Worm (Caenorhabditis elegans) whole organism, L1 larva: ENCODE measurements around the gene spc-1.
A peak's percentile ranks its signal among the peaks of the same experiment; 100 is the strongest.

Experiments
- C04F5.9 ChIP-seq: sonication (generic microtip); optimal IDR thresholded peaks from 2 replicates; lab custom pipeline; 2016; ENCODE audit warnings: missing genetic modification characterization, missing compliant biosample characterization
- F16B12.6 ChIP-seq: fragments of 150-350 bp; optimal IDR thresholded peaks from 2 replicates; lab custom pipeline; 2014; ENCODE audit warnings: missing biosample characterization, missing genetic modification characterization
- aha-1 ChIP-seq: fragments of 150-350 bp; optimal IDR thresholded peaks from 2 replicates; lab custom pipeline; 2014; ENCODE audit warnings: missing biosample characterization, missing genetic modification characterization
- aly-2 ChIP-seq: fragments of 150-350 bp; optimal IDR thresholded peaks from 2 replicates; lab custom pipeline; 2014; ENCODE audit warnings: missing biosample characterization, missing genetic modification characterization
- ceh-8 ChIP-seq: fragments of 200-800 bp; sonication (Bioruptor generic); optimal IDR thresholded peaks from 2 replicates; lab custom pipeline; 2018; ENCODE audit warnings: mild to moderate bottlenecking, missing genetic modification characterization, moderate library complexity, missing compliant biosample characterization
- ceh-88 ChIP-seq: fragments of 200-800 bp; sonication (Bioruptor generic); IDR thresholded peaks from 2 replicates; pipeline ENCODE4 v1.3.6; 2022; ENCODE audit warnings: missing genetic modification characterization, missing compliant biosample characterization
- dsc-1 ChIP-seq: sonication (generic microtip); optimal IDR thresholded peaks from 2 replicates; lab custom pipeline; 2016; ENCODE audit warnings: mild to moderate bottlenecking, missing genetic modification characterization, missing compliant biosample characterization
- efl-3 ChIP-seq: fragments of 200-800 bp; sonication (Bioruptor generic); optimal IDR thresholded peaks from 2 replicates; lab custom pipeline; 2018; ENCODE audit warnings: mild to moderate bottlenecking, missing genetic modification characterization, missing compliant biosample characterization
- egl-27 ChIP-seq, 2 experiments: fragments of 150-350 bp in 1 of 2; sonication (generic microtip); optimal IDR thresholded peaks; 3 replicates each; lab custom pipeline; 2017 to 2018; ENCODE audit warnings: missing biosample characterization in 2 of 2, missing genetic modification characterization in 2 of 2, missing genetic modification reagents in 2 of 2
- elt-2 ChIP-seq: sonication (generic microtip); optimal IDR thresholded peaks from 2 replicates; lab custom pipeline; 2016; ENCODE audit warnings: missing genetic modification characterization, mild to moderate bottlenecking, inconsistent platforms, missing compliant biosample characterization, missing genetic modification reagents
- elt-3 ChIP-seq, 6 experiments: fragments of 150-350 bp in 1 of 6; sonication (generic microtip); optimal IDR thresholded peaks; 2 replicates each; lab custom pipeline; 2017 to 2018; ENCODE audit warnings: missing biosample characterization in 6 of 6, missing genetic modification characterization in 6 of 6, inconsistent platforms in 1 of 6
- ets-5 ChIP-seq: fragments of 200-800 bp; sonication (Bioruptor generic); IDR thresholded peaks from 2 replicates; pipeline ENCODE4 v1.3.6; 2022; ENCODE audit warnings: missing genetic modification characterization, missing compliant biosample characterization
- fkh-10 ChIP-seq: sonication (generic microtip); optimal IDR thresholded peaks from 2 replicates; lab custom pipeline; 2017; ENCODE audit warnings: missing biosample characterization, missing genetic modification reagents, missing genetic modification characterization
- fkh-4 ChIP-seq: sonication (generic microtip); optimal IDR thresholded peaks from 2 replicates; lab custom pipeline; 2016; ENCODE audit warnings: missing compliant biosample characterization, missing genetic modification characterization, borderline replicate concordance
- fkh-8 ChIP-seq: sonication (generic microtip); optimal IDR thresholded peaks from 2 replicates; lab custom pipeline; 2016; ENCODE audit warnings: mild to moderate bottlenecking, missing genetic modification characterization, missing compliant biosample characterization
- hlh-17 ChIP-seq: fragments of 200-800 bp; sonication (Bioruptor generic); optimal IDR thresholded peaks from 2 replicates; lab custom pipeline; 2018; ENCODE audit warnings: missing genetic modification characterization, mild to moderate bottlenecking, missing compliant biosample characterization, moderate library complexity, borderline replicate concordance
- hlh-4 ChIP-seq: sonication (generic microtip); optimal IDR thresholded peaks from 2 replicates; lab custom pipeline; 2016; ENCODE audit warnings: mild to moderate bottlenecking, missing genetic modification characterization, missing compliant biosample characterization
- hpl-2 ChIP-seq: fragments of 150-350 bp; optimal IDR thresholded peaks from 2 replicates; lab custom pipeline; 2014; ENCODE audit warnings: missing biosample characterization, missing genetic modification reagents, missing genetic modification characterization
- irx-1 ChIP-seq: sonication (generic microtip); optimal IDR thresholded peaks from 2 replicates; lab custom pipeline; 2016; ENCODE audit warnings: missing genetic modification characterization, missing compliant biosample characterization
- lin-13 ChIP-seq: fragments of 150-350 bp; optimal IDR thresholded peaks from 2 replicates; lab custom pipeline; 2014; ENCODE audit warnings: missing biosample characterization, missing genetic modification reagents, missing genetic modification characterization
- lin-14 ChIP-seq: fragments of 200-800 bp; sonication (Bioruptor generic); optimal IDR thresholded peaks from 2 replicates; lab custom pipeline; 2018; ENCODE audit warnings: mild to moderate bottlenecking, missing genetic modification characterization, moderate library complexity, missing compliant biosample characterization
- lin-35 ChIP-seq, 2 experiments: fragments of 150-350 bp; optimal IDR thresholded peaks; 2 replicates each; lab custom pipeline; 2014; ENCODE audit warnings: missing biosample characterization in 2 of 2, missing genetic modification characterization in 2 of 2, missing genetic modification reagents in 2 of 2
- lin-39 ChIP-seq: fragments of 150-350 bp; optimal IDR thresholded peaks from 2 replicates; lab custom pipeline; 2014; ENCODE audit warnings: missing biosample characterization, missing genetic modification reagents, missing genetic modification characterization
- lir-3 ChIP-seq: sonication (generic microtip); optimal IDR thresholded peaks from 2 replicates; lab custom pipeline; 2016; ENCODE audit warnings: mild to moderate bottlenecking, missing genetic modification characterization, moderate library complexity, missing compliant biosample characterization; ENCODE audit not compliant: poor library complexity
- mdl-1 ChIP-seq, 2 experiments: fragments of 150-350 bp; optimal IDR thresholded peaks; 2 replicates each; lab custom pipeline; 2014 to 2017; ENCODE audit warnings: missing biosample characterization in 2 of 2, missing genetic modification characterization in 2 of 2, inconsistent platforms in 1 of 2
- mep-1 ChIP-seq: fragments of 150-350 bp; optimal IDR thresholded peaks from 2 replicates; lab custom pipeline; 2014; ENCODE audit warnings: missing biosample characterization, missing genetic modification characterization
- nhr-11 ChIP-seq: fragments of 150-350 bp; optimal IDR thresholded peaks from 2 replicates; lab custom pipeline; 2014; ENCODE audit warnings: missing biosample characterization, missing genetic modification characterization
- nhr-20 ChIP-seq: sonication (generic microtip); optimal IDR thresholded peaks from 2 replicates; lab custom pipeline; 2016; ENCODE audit warnings: mild to moderate bottlenecking, missing genetic modification characterization, missing compliant biosample characterization
- nhr-77 ChIP-seq: fragments of 150-350 bp; optimal IDR thresholded peaks from 2 replicates; lab custom pipeline; 2014; ENCODE audit warnings: missing biosample characterization, missing genetic modification characterization
- nhr-84 ChIP-seq: sonication (generic microtip); optimal IDR thresholded peaks from 2 replicates; lab custom pipeline; 2017; ENCODE audit warnings: missing biosample characterization, missing genetic modification characterization
- nhr-85 ChIP-seq: sonication (generic microtip); peaks from one replicate; lab custom pipeline; 2016; ENCODE audit warnings: missing genetic modification characterization, inconsistent platforms, missing compliant biosample characterization
- nhr-90 ChIP-seq: sonication (generic microtip); optimal IDR thresholded peaks from 2 replicates; lab custom pipeline; 2016; ENCODE audit warnings: mild to moderate bottlenecking, missing genetic modification characterization, missing compliant biosample characterization; ENCODE audit not compliant: poor library complexity
- pqm-1 ChIP-seq: sonication (generic microtip); optimal IDR thresholded peaks from 3 replicates; lab custom pipeline; 2017; ENCODE audit warnings: missing biosample characterization, missing genetic modification characterization
- snu-23 ChIP-seq: sonication (generic microtip); optimal IDR thresholded peaks from 2 replicates; lab custom pipeline; 2016; ENCODE audit warnings: missing genetic modification characterization, missing compliant biosample characterization
- swsn-7 ChIP-seq: sonication (generic microtip); optimal IDR thresholded peaks from 2 replicates; lab custom pipeline; 2016; ENCODE audit warnings: missing genetic modification characterization, missing compliant biosample characterization
- tbx-2 ChIP-seq: sonication (generic microtip); optimal IDR thresholded peaks from 2 replicates; lab custom pipeline; 2016; ENCODE audit warnings: missing genetic modification characterization, missing compliant biosample characterization
- unc-30 ChIP-seq: sonication (generic microtip); optimal IDR thresholded peaks from 2 replicates; lab custom pipeline; 2017; ENCODE audit warnings: missing biosample characterization, missing genetic modification characterization
- unc-62 ChIP-seq: fragments of 150-350 bp; optimal IDR thresholded peaks from 2 replicates; lab custom pipeline; 2014; ENCODE audit warnings: missing biosample characterization, missing genetic modification reagents, missing genetic modification characterization
- unc-86 ChIP-seq: sonication (generic microtip); optimal IDR thresholded peaks from 2 replicates; lab custom pipeline; 2016; ENCODE audit warnings: missing genetic modification characterization, missing compliant biosample characterization
- vab-15 ChIP-seq: sonication (generic microtip); optimal IDR thresholded peaks from 2 replicates; lab custom pipeline; 2017; ENCODE audit warnings: missing genotype, mild to moderate bottlenecking, missing genetic modification characterization, missing compliant biosample characterization
- xbp-1 ChIP-seq: sonication (generic microtip); optimal IDR thresholded peaks from 2 replicates; lab custom pipeline; 2016; ENCODE audit warnings: missing genetic modification characterization, missing compliant biosample characterization
- zag-1 ChIP-seq: fragments of 150-350 bp; optimal IDR thresholded peaks from 2 replicates; lab custom pipeline; 2014; ENCODE audit warnings: missing biosample characterization, missing genetic modification characterization
- ztf-4 ChIP-seq: fragments of 150-350 bp; optimal IDR thresholded peaks from 2 replicates; lab custom pipeline; 2014; ENCODE audit warnings: missing biosample characterization, missing genetic modification characterization

The spc-1 gene

DNA sequence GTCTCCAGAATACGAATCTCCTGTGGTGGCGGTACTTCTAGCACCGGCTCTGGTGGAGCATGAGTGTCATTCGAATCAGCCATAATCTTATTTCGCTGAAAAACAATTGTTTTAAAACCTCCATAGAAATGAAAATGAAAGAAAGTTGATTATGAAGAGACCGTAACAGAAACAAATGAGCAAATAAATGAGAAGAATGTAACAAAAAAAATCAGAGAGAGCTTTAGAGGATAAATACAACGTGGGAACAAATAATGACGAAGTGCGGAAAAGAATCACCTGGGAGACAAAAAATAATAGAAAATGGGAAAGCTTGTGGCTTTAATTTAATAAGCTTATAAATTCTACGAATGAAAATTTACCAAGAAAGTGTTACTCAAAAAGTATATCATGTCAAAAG, at the start of gene spc-1:
Gene spc-1 (minus strand): TSS at position 101 of the 400 bp plus-strand sequence.
- TF ChIP-seq lin-35 (GFP tag; optimal IDR thresholded peaks at IDR 0.05; lab: Kevin White, UChicago): no peak
- TF ChIP-seq snu-23 (GFP tag; lab: Kevin White, UChicago): no peak
- TF ChIP-seq nhr-11 (tag; lab: Kevin White, UChicago): no peak
- TF ChIP-seq efl-3: no peak
- no peak for TF ChIP-seq elt-2 (tag; lab: Kevin White, UChicago)
- TF ChIP-seq tbx-2 (tag; lab: Kevin White, UChicago): no peak
- TF ChIP-seq aha-1 (tag; lab: Kevin White, UChicago): no peak
- TF ChIP-seq, all 84 proteins: peak for 0

- TF ChIP-seq vab-15 (no peak), hlh-17 (GFP tag; lab: Kevin White, UChicago) (no peak), C04F5.9 (tag; lab: Kevin White, UChicago) (no peak)
Observed at ce11 chrX:3170456-3170855, 43.6 kb upstream of the spc-1 start, which contains the start of gene C15C7.6. Gene C15C7.6 (minus strand): TSS chrX:3170556.

DNA sequence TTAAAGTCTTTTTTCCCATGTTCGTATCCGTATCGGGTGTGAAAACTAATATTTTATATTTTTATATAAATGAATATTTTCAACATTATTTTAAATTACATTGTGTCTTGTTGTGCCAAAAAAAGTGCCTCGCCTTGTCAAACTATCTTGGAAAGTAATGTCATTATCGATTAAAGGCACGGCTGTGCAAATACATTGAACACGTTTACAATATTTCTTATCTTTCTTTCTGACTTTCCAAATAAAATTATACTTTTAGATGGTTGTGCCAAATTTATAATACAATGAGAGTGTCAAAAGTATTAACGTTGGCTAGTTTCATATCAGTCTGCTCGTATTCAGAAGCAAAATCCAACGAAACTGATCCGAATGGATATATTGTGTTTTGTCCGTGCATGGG, 38.7 kb upstream of the spc-1 start, which contains the start of gene pfut-1:
Gene pfut-1 (plus strand): TSS at position 258 of the 400 bp plus-strand sequence.
- TF ChIP-seq hpl-2 (GFP tag; lab: Kevin White, UChicago) (no peak), ceh-8 (GFP tag; lab: Kevin White, UChicago) (no peak), lin-13 (no peak), nhr-20 (no peak), hlh-17 (GFP tag; lab: Kevin White, UChicago) (no peak), elt-2 (tag; lab: Kevin White, UChicago) (peak; percentile 23), aly-2 (tag; lab: Kevin White, UChicago) (no peak), fkh-4 (no peak)

- TF ChIP-seq lin-14 (GFP tag; lab: Kevin White, UChicago) (peak; percentile 8), dsc-1 (tag; lab: Kevin White, UChicago) (no peak), elt-2 (tag; lab: Kevin White, UChicago) (peak; percentile 50)
Observed at ce11 chrX:3163972-3164575, 37.2 kb upstream of the spc-1 start, which contains the start of gene syx-6. Gene syx-6 (plus strand): TSS chrX:3164525.

DNA sequence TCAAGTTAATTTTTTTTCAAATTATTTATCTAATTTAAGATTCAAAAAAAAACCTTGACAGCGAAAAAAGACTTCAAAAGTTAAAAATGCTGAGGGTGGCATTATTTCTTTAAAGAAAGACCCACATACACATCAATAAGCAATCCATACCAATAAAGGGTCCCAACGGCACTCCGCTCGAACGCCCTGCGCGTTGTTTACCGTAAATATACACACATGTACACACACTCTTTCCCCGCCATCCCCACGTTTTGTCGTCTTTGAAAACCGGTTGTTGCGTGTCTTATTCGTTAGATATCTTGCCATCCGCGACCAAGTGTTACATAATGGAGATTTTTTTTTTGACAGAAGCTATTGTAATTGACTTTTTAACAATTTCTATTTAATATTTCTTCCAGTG, 32.7 kb upstream of the spc-1 start, which contains the start of gene gcc-1:
Gene gcc-1 (plus strand): TSS at position 399 of the 400 bp plus-strand sequence.
- TF ChIP-seq swsn-7 (tag; lab: Kevin White, UChicago): peak; percentile 46
- TF ChIP-seq unc-30 (tag; lab: Kevin White, UChicago): no peak
- no peak for TF ChIP-seq F16B12.6
- peak in 1 of 6 experiments; percentile 56 for TF ChIP-seq elt-3 (tag; optimal IDR thresholded peaks at IDR 0.05; lab: Kevin White, UChicago)
- TF ChIP-seq nhr-77 (tag; lab: Kevin White, UChicago): peak; percentile 2
- peak; percentile 16 for TF ChIP-seq unc-86 (tag; lab: Kevin White, UChicago)
- TF ChIP-seq ceh-88: no peak
- TF ChIP-seq zag-1: no peak
- no peak for TF ChIP-seq ets-5 (GFP tag; lab: Robert Waterston, UW)
- TF ChIP-seq snu-23 (GFP tag; lab: Kevin White, UChicago): peak; percentile 55
- no peak for TF ChIP-seq egl-27 (tag; optimal IDR thresholded peaks at IDR 0.05; lab: Kevin White, UChicago)
- TF ChIP-seq lin-14 (GFP tag; lab: Kevin White, UChicago): peak; percentile 78
- no peak for TF ChIP-seq hlh-4
- no peak for TF ChIP-seq aly-2 (tag; lab: Kevin White, UChicago)
- no peak for TF ChIP-seq ztf-4 (tag; lab: Kevin White, UChicago)
- TF ChIP-seq nhr-85 (tag; lab: Kevin White, UChicago): peak; percentile 84
- TF ChIP-seq lin-39: no peak
- TF ChIP-seq hpl-2 (GFP tag; lab: Kevin White, UChicago): no peak
- TF ChIP-seq lir-3 (tag; lab: Kevin White, UChicago): no peak
- peak; percentile 3 for TF ChIP-seq irx-1 (tag; lab: Kevin White, UChicago)
- TF ChIP-seq mep-1 (tag; lab: Kevin White, UChicago): peak; percentile 10
- TF ChIP-seq xbp-1 (tag; lab: Kevin White, UChicago): peak; percentile 43
- peak; percentile 59 for TF ChIP-seq nhr-20
- TF ChIP-seq nhr-84 (tag; lab: Kevin White, UChicago): no peak
- no peak for TF ChIP-seq pqm-1
- peak in 1 of 2 experiments; percentile 38 for TF ChIP-seq mdl-1 (tag; optimal IDR thresholded peaks at IDR 0.05; lab: Kevin White, UChicago)
- TF ChIP-seq ceh-8 (GFP tag; lab: Kevin White, UChicago): no peak
- peak; percentile 19 for TF ChIP-seq fkh-8
- TF ChIP-seq fkh-10 (GFP tag; lab: Kevin White, UChicago): no peak
- TF ChIP-seq nhr-90 (tag; lab: Kevin White, UChicago): peak; percentile 55
- no peak for TF ChIP-seq unc-62 (GFP tag; lab: Kevin White, UChicago)
